Worm (Caenorhabditis elegans): Measurements from ENCODE around the gene fbxb-74.
A peak's percentile ranks its signal among the peaks of the same experiment; 100 is the strongest.

Gene fbxb-74

DNA sequence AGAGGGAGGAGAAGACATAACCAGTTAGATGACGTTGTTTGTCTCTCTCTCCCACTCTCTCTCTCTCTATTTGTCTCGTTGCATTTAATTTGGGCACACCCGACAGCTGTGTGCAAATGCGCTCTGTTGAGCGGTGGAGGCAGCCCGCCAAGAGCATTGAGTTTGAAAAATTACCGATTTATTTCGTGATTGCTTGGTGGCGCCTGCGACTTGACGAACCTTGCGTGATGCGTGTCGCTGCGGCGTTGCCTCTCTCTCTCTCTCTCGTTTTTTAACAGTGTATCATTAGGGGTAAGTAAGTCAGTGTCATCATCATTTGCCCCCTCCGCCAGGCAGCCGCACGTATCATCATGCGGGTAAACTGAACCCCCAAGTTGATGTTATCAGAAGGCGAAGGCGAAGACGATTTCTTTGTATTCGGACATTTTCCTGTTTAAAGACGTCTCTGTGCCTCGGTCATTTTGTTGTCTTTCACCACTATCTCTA, 33.0 kb downstream of the fbxb-74 start:
- TF ChIP-seq elt-3 (tag; optimal IDR thresholded peaks at IDR 0.05) = peak in 1 of 6 experiments; percentile 49
- peak; percentile 77 for TF ChIP-seq lin-13 (GFP tag; optimal IDR thresholded peaks at IDR 0.05)
- TF ChIP-seq unc-86 (tag; optimal IDR thresholded peaks at IDR 0.05) = peak; percentile 62
- TF ChIP-seq pag-3 (tag; optimal IDR thresholded peaks at IDR 0.05; ENCODE audit: borderline replicate concordance, insufficient read depth) = no peak
- no peak for TF ChIP-seq hpl-2 (GFP tag; optimal IDR thresholded peaks at IDR 0.05)
- TF ChIP-seq nhr-76 (tag; optimal IDR thresholded peaks at IDR 0.05) = no peak
- peak; percentile 61 for TF ChIP-seq C16A3.4 (tag; optimal IDR thresholded peaks at IDR 0.05)
- peak; percentile 55 for TF ChIP-seq nhr-19 (GFP tag; conservative IDR thresholded peaks at IDR 0.05)
- peak; percentile 54 for TF ChIP-seq fos-1 (tag; optimal IDR thresholded peaks at IDR 0.05)
- no peak for TF ChIP-seq sptf-1 (tag; optimal IDR thresholded peaks at IDR 0.05)
- TF ChIP-seq snu-23 (GFP tag; optimal IDR thresholded peaks at IDR 0.05) = peak; percentile 77
- TF ChIP-seq efl-3 (GFP tag; optimal IDR thresholded peaks at IDR 0.05) = no peak
- TF ChIP-seq nhr-84 (tag; optimal IDR thresholded peaks at IDR 0.05) = no peak
- peak; percentile 71 to 82 for TF ChIP-seq efl-1 (optimal IDR thresholded peaks at IDR 0.05)
- TF ChIP-seq efl-1 (GFP tag; optimal IDR thresholded peaks at IDR 0.05 in 1 of 2) = peak; percentile 76 to 97
- TF ChIP-seq isw-1 (GFP tag; IDR thresholded peaks at IDR 0.05) = peak; percentile 64
- TF ChIP-seq mdl-1 (tag; optimal IDR thresholded peaks at IDR 0.05) = peak in 1 of 2 experiments; percentile 55
- no peak for TF ChIP-seq fkh-4 (tag; optimal IDR thresholded peaks at IDR 0.05; ENCODE audit: borderline replicate concordance)
- no peak for TF ChIP-seq jun-1 (tag; optimal IDR thresholded peaks at IDR 0.05)
- peak; percentile 87 for TF ChIP-seq nhr-71 (tag; optimal IDR thresholded peaks at IDR 0.05)
- no peak for TF ChIP-seq unc-30 (tag; optimal IDR thresholded peaks at IDR 0.05)
- TF ChIP-seq xbp-1 (tag; optimal IDR thresholded peaks at IDR 0.05) = peak; percentile 78
- TF ChIP-seq grh-1 (GFP tag; IDR thresholded peaks at IDR 0.05) = peak; percentile 66; the same call in 1 of the 2 replicates
- peak; percentile 42 for TF ChIP-seq nhr-90 (tag; optimal IDR thresholded peaks at IDR 0.05; ENCODE audit: poor library complexity)
- TF ChIP-seq aly-2 (tag; optimal IDR thresholded peaks at IDR 0.05) = peak; percentile 37
- peak; percentile 16 to 77 (median 61) for TF ChIP-seq ceh-82 (tag; optimal IDR thresholded peaks at IDR 0.05)
- peak; percentile 46 for TF ChIP-seq skn-1 (tag; optimal IDR thresholded peaks at IDR 0.05)
- TF ChIP-seq Y116A8C.19 (tag; optimal IDR thresholded peaks at IDR 0.05; ENCODE audit: borderline replicate concordance) = no peak
- no peak for TF ChIP-seq unc-98 (GFP tag; IDR thresholded peaks at IDR 0.05)
- no peak for TF ChIP-seq ceh-8 (GFP tag; optimal IDR thresholded peaks at IDR 0.05)
- peak; percentile 66 to 79 (median 69) for TF ChIP-seq dpl-1 (GFP tag; optimal IDR thresholded peaks at IDR 0.05)
- peak; percentile 60 for TF ChIP-seq rnt-1 (tag; optimal IDR thresholded peaks at IDR 0.05)
- TF ChIP-seq pax-3 (tag; optimal IDR thresholded peaks at IDR 0.05) = no peak
- TF ChIP-seq zip-4 (GFP tag; optimal IDR thresholded peaks at IDR 0.05) = no peak
- TF ChIP-seq ces-1 (GFP tag; optimal IDR thresholded peaks at IDR 0.05) = no peak
- TF ChIP-seq lin-39 (tag; optimal IDR thresholded peaks at IDR 0.05) = no peak
- peak; percentile 27 for TF ChIP-seq ama-1 (optimal IDR thresholded peaks at IDR 0.05)
- no peak for TF ChIP-seq nhr-28 (tag; optimal IDR thresholded peaks at IDR 0.05)
- TF ChIP-seq C34B4.2 (tag; optimal IDR thresholded peaks at IDR 0.05) = no peak
- no peak for TF ChIP-seq ets-5 (GFP tag; IDR thresholded peaks at IDR 0.05)
- peak; percentile 73 for TF ChIP-seq lin-15B (tag; optimal IDR thresholded peaks at IDR 0.05)
- no peak for TF ChIP-seq hlh-17 (GFP tag; optimal IDR thresholded peaks at IDR 0.05; ENCODE audit: borderline replicate concordance)
- TF ChIP-seq elt-2 (tag; optimal IDR thresholded peaks at IDR 0.05) = peak; percentile 64
- no peak for TF ChIP-seq nhr-11 (tag; optimal IDR thresholded peaks at IDR 0.05)
- peak; percentile 47 to 79 for TF ChIP-seq lsy-2 (tag; optimal IDR thresholded peaks at IDR 0.05)
- TF ChIP-seq lin-14 (GFP tag; optimal IDR thresholded peaks at IDR 0.05) = peak; percentile 92
- no peak for TF ChIP-seq unc-62 (GFP tag; optimal IDR thresholded peaks at IDR 0.05)
- TF ChIP-seq C04F5.9 (tag; optimal IDR thresholded peaks at IDR 0.05) = no peak
- no peak for TF ChIP-seq egl-13 (tag; optimal IDR thresholded peaks at IDR 0.05)
- TF ChIP-seq ceh-90 (tag; optimal IDR thresholded peaks at IDR 0.05) = no peak
- TF ChIP-seq nhr-237 (tag; optimal IDR thresholded peaks at IDR 0.05) = no peak
- TF ChIP-seq sox-4 (tag; optimal IDR thresholded peaks at IDR 0.05) = peak; percentile 41
- peak; percentile 44 for TF ChIP-seq F16B12.6 (tag; optimal IDR thresholded peaks at IDR 0.05)

All from whole organism, L1 larva.